Fruit fly (Drosophila melanogaster): Measurements from ENCODE around the gene kmg.

The kmg gene

dm6 chr2L:13145035-13145683, 15.2 kb upstream of the kmg start (continued):
- no peak for TF ChIP-seq CG2875 (GFP tag; optimal IDR thresholded peaks at IDR 0.05)
- 0 out of 3 replicates have a peak, but pooled peaks have one; percentile 55 for TF ChIP-seq CG6175 (GFP tag; IDR thresholded peaks at IDR 0.05)
- TF ChIP-seq CG15696 (tag; optimal IDR thresholded peaks at IDR 0.05), result peak; percentile 12
- TF ChIP-seq Spps (tag; optimal IDR thresholded peaks at IDR 0.05), result no peak
- TF ChIP-seq CG12769 (tag; optimal IDR thresholded peaks at IDR 0.05), result peak; percentile 76
- TF ChIP-seq ERR (GFP tag; optimal IDR thresholded peaks at IDR 0.05), result peak; percentile 71
- peak; percentile 63 for TF ChIP-seq Xrp1 (GFP tag; IDR thresholded peaks at IDR 0.05)
- TF ChIP-seq Bteb2 (GFP tag; optimal IDR thresholded peaks at IDR 0.05), result peak; percentile 86
- peak; percentile 73 for TF ChIP-seq bab2 (GFP tag; optimal IDR thresholded peaks at IDR 0.05)
- no peak for TF ChIP-seq inv (GFP tag; IDR thresholded peaks at IDR 0.05; ENCODE audit: partially characterized antibody)
- no peak for TF ChIP-seq stwl (tag; optimal IDR thresholded peaks at IDR 0.05)
- TF ChIP-seq CG6254 (GFP tag; optimal IDR thresholded peaks at IDR 0.05), result no peak
- peak; percentile 95 for TF ChIP-seq Med (GFP tag)
- no peak for TF ChIP-seq HLH4C (GFP tag; IDR thresholded peaks at IDR 0.05; ENCODE audit: partially characterized antibody)
- peak; percentile 54; the same call in 1 of the 2 replicates for TF ChIP-seq Nf-YA (GFP tag; IDR thresholded peaks at IDR 0.05)
- TF ChIP-seq lola (GFP tag; optimal IDR thresholded peaks at IDR 0.05), result no peak
- TF ChIP-seq CG17361 (GFP tag; IDR thresholded peaks at IDR 0.05), result peak; percentile 82
- TF ChIP-seq CG11504 (tag; optimal IDR thresholded peaks at IDR 0.05), result peak; percentile 88
- TF ChIP-seq PHDP (tag; optimal IDR thresholded peaks at IDR 0.05), result peak; percentile 81
- TF ChIP-seq insv (GFP tag; optimal IDR thresholded peaks at IDR 0.05), result no peak
- TF ChIP-seq Meics (GFP tag; optimal IDR thresholded peaks at IDR 0.05), result peak; percentile 90
- no peak for TF ChIP-seq Sry-β (GFP tag; optimal IDR thresholded peaks at IDR 0.05)
- TF ChIP-seq Lim3 (GFP tag; IDR thresholded peaks at IDR 0.05), result no peak
- TF ChIP-seq jumu (GFP tag; optimal IDR thresholded peaks at IDR 0.05), result peak; percentile 49
- TF ChIP-seq CG4424 (GFP tag; optimal IDR thresholded peaks at IDR 0.05), result peak; percentile 74
- TF ChIP-seq Lpt (GFP tag; optimal IDR thresholded peaks at IDR 0.05), result no peak
- TF ChIP-seq CG43689 (GFP tag; IDR thresholded peaks at IDR 0.05), result peak; percentile 49; the same call in 1 of the 2 replicates
- peak; percentile 49 for TF ChIP-seq Hand (GFP tag; optimal IDR thresholded peaks at IDR 0.05)
- TF ChIP-seq sens-2 (GFP tag; IDR thresholded peaks at IDR 0.05), result peak; percentile 39; the same call in 1 of the 2 replicates
- TF ChIP-seq Ets97D (GFP tag; optimal IDR thresholded peaks at IDR 0.05), result peak; percentile 19
- peak; percentile 90 for TF ChIP-seq CG7839 (tag; optimal IDR thresholded peaks at IDR 0.05)
- no peak for TF ChIP-seq Doc3 (GFP tag; IDR thresholded peaks at IDR 0.05; ENCODE audit: partially characterized antibody)
- peak; percentile 84 for TF ChIP-seq tgo (GFP tag; IDR thresholded peaks at IDR 0.05)
- TF ChIP-seq Ravus (GFP tag; IDR thresholded peaks at IDR 0.05), result peak; percentile 70
- TF ChIP-seq CG5180 (GFP tag; optimal IDR thresholded peaks at IDR 0.05), result peak; percentile 45
- peak; percentile 60 for TF ChIP-seq Camta (GFP tag; optimal IDR thresholded peaks at IDR 0.05)
- TF ChIP-seq CG9727 (GFP tag; optimal IDR thresholded peaks at IDR 0.05), result peak; percentile 73
- TF ChIP-seq grau (tag; optimal IDR thresholded peaks at IDR 0.05), result peak; percentile 85
- no peak for TF ChIP-seq Dp (GFP tag; optimal IDR thresholded peaks at IDR 0.05)
- TF ChIP-seq CG18764 (GFP tag; optimal IDR thresholded peaks at IDR 0.05), result peak; percentile 64
- TF ChIP-seq D (optimal IDR thresholded peaks at IDR 0.05), result no peak
- no peak for TF ChIP-seq D (GFP tag; optimal IDR thresholded peaks at IDR 0.05)
- no peak for TF ChIP-seq dan (GFP tag; IDR thresholded peaks at IDR 0.05)
- peak; percentile 33 to 81 for TF ChIP-seq Hr51 (GFP tag; optimal IDR thresholded peaks at IDR 0.05)
- TF ChIP-seq pzg (GFP tag; optimal IDR thresholded peaks at IDR 0.05), result no peak
- TF ChIP-seq CG6689 (GFP tag; IDR thresholded peaks at IDR 0.05), result peak; percentile 74
- TF ChIP-seq Hmx (GFP tag; optimal IDR thresholded peaks at IDR 0.05), result peak; percentile 4
- peak; percentile 8 for TF ChIP-seq kni (GFP tag; optimal IDR thresholded peaks at IDR 0.05)
- TF ChIP-seq NC2β (GFP tag; optimal IDR thresholded peaks at IDR 0.05), result no peak

All from whole organism, embryonic.